Fruit fly (Drosophila melanogaster) whole organism, adult: Measurements from ENCODE around the gene rho-5.

Experiments
- bab1 ChIP-seq: fragments of 200-800 bp; sonication (Bioruptor generic); optimal IDR thresholded peaks from 3 replicates; lab custom pipeline; 2019; ENCODE audit warnings: missing biosample characterization, mild to moderate bottlenecking, missing genetic modification characterization, moderate library complexity
- cic ChIP-seq: fragments of 200-800 bp; sonication (Bioruptor generic); optimal IDR thresholded peaks from 2 replicates; lab custom pipeline; 2017; ENCODE audit warnings: missing biosample characterization, mild to moderate bottlenecking, missing genetic modification characterization, moderate library complexity
- cnc ChIP-seq, 2 experiments: fragments of >200 bp; optimal IDR thresholded peaks; 2 replicates each; lab custom pipeline; 2017
- ovo ChIP-seq: fragments of 200-800 bp; sonication (Bioruptor generic); optimal IDR thresholded peaks from 2 replicates; lab custom pipeline; 2016; ENCODE audit warnings: missing biosample characterization, missing genetic modification characterization

DNA sequence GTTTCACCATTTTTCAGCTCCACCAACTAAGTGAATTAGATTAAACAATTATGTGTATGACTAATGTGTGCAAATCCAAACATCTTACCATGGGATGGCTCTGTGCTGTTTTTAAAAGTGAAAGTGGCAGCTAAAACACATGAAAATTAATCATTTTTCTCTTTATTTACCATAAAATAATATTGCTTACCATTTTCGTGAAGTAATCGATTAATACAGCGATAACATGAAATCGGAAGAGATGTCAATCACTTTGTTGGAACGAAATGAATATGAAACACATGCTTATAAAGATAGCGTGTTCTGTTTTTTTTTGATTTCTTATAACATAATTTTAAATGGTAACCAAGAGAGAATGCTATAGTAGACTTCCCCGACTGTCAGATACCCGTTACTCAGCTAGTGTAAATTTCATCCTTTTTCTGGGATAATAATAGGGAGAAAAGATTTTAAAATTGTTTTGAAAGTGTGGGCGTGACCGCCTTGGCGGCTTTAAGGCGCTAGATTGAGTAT lies 30.2 kb upstream of the rho-5 start:
- TF ChIP-seq cnc (optimal IDR thresholded peaks at IDR 0.05; lab: Kevin White, UChicago) (no peak), ovo (no peak), bab1 (GFP tag; lab: Kevin White, UChicago) (peak; percentile 39), cic (GFP tag; lab: Kevin White, UChicago) (no peak)
